Fruit fly (Drosophila melanogaster) whole organism, embryonic: Measurements from ENCODE around the gene Ocrl.

Source experiments
- Antp ChIP-seq: fragments of 200-800 bp; sonication (Bioruptor generic); optimal IDR thresholded peaks from 3 replicates; lab custom pipeline; 2016; ENCODE audit warnings: missing biosample characterization, missing genetic modification characterization
- Atf6 ChIP-seq: fragments of 200-800 bp; sonication (Bioruptor generic); IDR thresholded peaks from 2 replicates; pipeline ENCODE4 v1.3.6; 2022; ENCODE audit warnings: missing biosample characterization, missing genetic modification characterization
- CG11696 ChIP-seq: fragments of 200-800 bp; sonication (Bioruptor generic); IDR thresholded peaks from 2 replicates; pipeline ENCODE4 v1.3.6; 2022; ENCODE audit warnings: missing biosample characterization, missing genetic modification characterization
- CG12659 ChIP-seq: fragments of 200-800 bp; sonication (Bioruptor generic); optimal IDR thresholded peaks from 3 replicates; lab custom pipeline; 2017; ENCODE audit warnings: mild to moderate bottlenecking, missing biosample characterization, missing genetic modification reagents, missing genetic modification characterization
- CG12769 ChIP-seq: fragments of 200-800 bp; sonication (Bioruptor generic); optimal IDR thresholded peaks from 2 replicates; lab custom pipeline; 2019; ENCODE audit warnings: missing biosample characterization, mild to moderate bottlenecking, missing genetic modification characterization, moderate library complexity
- CG14667 ChIP-seq: fragments of 200-800 bp; sonication (Bioruptor generic); IDR thresholded peaks from 2 replicates; pipeline ENCODE4 v1.3.6; 2022; ENCODE audit warnings: missing biosample characterization, missing genetic modification characterization
- CG15696 ChIP-seq: fragments of 200-800 bp; sonication (Bioruptor generic); optimal IDR thresholded peaks from 2 replicates; lab custom pipeline; 2019; ENCODE audit warnings: missing biosample characterization, mild to moderate bottlenecking, missing genetic modification characterization, moderate library complexity
- CG17612 ChIP-seq: fragments of 200-800 bp; sonication (Bioruptor generic); IDR thresholded peaks from 2 replicates; pipeline ENCODE4 v1.3.6; 2022; ENCODE audit warnings: missing biosample characterization, missing genetic modification characterization
- CG17912 ChIP-seq: fragments of 200-800 bp; sonication (Bioruptor generic); optimal IDR thresholded peaks from 2 replicates; lab custom pipeline; 2018; ENCODE audit warnings: missing biosample characterization, mild to moderate bottlenecking, missing genetic modification characterization
- CG1832 ChIP-seq: fragments of 200-800 bp; sonication (Bioruptor generic); optimal IDR thresholded peaks from 2 replicates; lab custom pipeline; 2017; ENCODE audit warnings: missing biosample characterization, mild to moderate bottlenecking, missing genetic modification characterization, inconsistent platforms
- CG18599 ChIP-seq: fragments of 200-800 bp; sonication (Bioruptor generic); optimal IDR thresholded peaks from 3 replicates; lab custom pipeline; 2017; ENCODE audit warnings: missing biosample characterization, missing genetic modification characterization, mild to moderate bottlenecking, moderate library complexity, missing genetic modification reagents
- CG18764 ChIP-seq: fragments of 200-800 bp; sonication (Bioruptor generic); optimal IDR thresholded peaks from 3 replicates; lab custom pipeline; 2016; ENCODE audit warnings: missing biosample characterization, missing genetic modification characterization
- CG2889 ChIP-seq: fragments of 200-800 bp; sonication (Bioruptor generic); IDR thresholded peaks from 3 replicates; pipeline ENCODE4 v1.3.6; 2022; ENCODE audit warnings: missing biosample characterization, missing genetic modification characterization
- CG3065 ChIP-seq: fragments of 200-800 bp; sonication (Bioruptor generic); optimal IDR thresholded peaks from 2 replicates; lab custom pipeline; 2016; ENCODE audit warnings: missing biosample characterization, missing genetic modification characterization
- CG31224 ChIP-seq: fragments of 200-800 bp; sonication (Bioruptor generic); IDR thresholded peaks from 2 replicates; pipeline ENCODE4 v1.3.6; 2022; ENCODE audit warnings: missing biosample characterization, missing genetic modification characterization
- CG3407 ChIP-seq: fragments of 200-800 bp; sonication (Bioruptor generic); optimal IDR thresholded peaks from 2 replicates; lab custom pipeline; 2018; ENCODE audit warnings: missing biosample characterization, mild to moderate bottlenecking, missing genetic modification characterization
- CG6791 ChIP-seq: fragments of 200-800 bp; sonication (Bioruptor generic); IDR thresholded peaks from 3 replicates; pipeline ENCODE4 v1.3.6; 2022; ENCODE audit warnings: missing biosample characterization, missing genetic modification characterization; ENCODE audit not compliant: partially characterized antibody
- CG7786 ChIP-seq: fragments of 200-800 bp; sonication (Bioruptor generic); optimal IDR thresholded peaks from 2 replicates; lab custom pipeline; 2016; ENCODE audit warnings: missing biosample characterization, missing genetic modification characterization
- CG8089 ChIP-seq: fragments of 200-800 bp; sonication (Bioruptor generic); optimal IDR thresholded peaks from 3 replicates; lab custom pipeline; 2016; ENCODE audit warnings: missing biosample characterization, missing genetic modification characterization
- CG8281 ChIP-seq: fragments of 200-800 bp; sonication (Bioruptor generic); optimal IDR thresholded peaks from 2 replicates; lab custom pipeline; 2018; ENCODE audit warnings: missing biosample characterization, mild to moderate bottlenecking, missing genetic modification characterization, moderate library complexity
- CG9817 ChIP-seq: fragments of 200-800 bp; sonication (Bioruptor generic); optimal IDR thresholded peaks from 2 replicates; lab custom pipeline; 2018; ENCODE audit warnings: missing biosample characterization, mild to moderate bottlenecking, missing genetic modification characterization, moderate library complexity
- CHES-1-like ChIP-seq: fragments of 200-800 bp; sonication (Bioruptor generic); optimal IDR thresholded peaks from 2 replicates; lab custom pipeline; 2016; ENCODE audit warnings: missing biosample characterization, missing genetic modification characterization
- Dbx ChIP-seq: fragments of 200-800 bp; sonication (Bioruptor generic); IDR thresholded peaks from 3 replicates; pipeline ENCODE4 v1.3.6; 2022; ENCODE audit warnings: missing biosample characterization, missing genetic modification characterization
- Dek ChIP-seq: fragments of 200-800 bp; sonication (Bioruptor generic); optimal IDR thresholded peaks from 3 replicates; lab custom pipeline; 2019; ENCODE audit warnings: missing biosample characterization, mild to moderate bottlenecking, missing genetic modification characterization, moderate library complexity
- Fer3 ChIP-seq: fragments of 200-800 bp; sonication (Bioruptor generic); optimal IDR thresholded peaks from 2 replicates; lab custom pipeline; 2018; ENCODE audit warnings: missing biosample characterization, mild to moderate bottlenecking, missing genetic modification characterization, moderate library complexity
- Jarid2 ChIP-seq: fragments of 200-800 bp; sonication (Bioruptor generic); optimal IDR thresholded peaks from 3 replicates; lab custom pipeline; 2017; ENCODE audit warnings: mild to moderate bottlenecking, missing biosample characterization, missing genetic modification reagents, missing genetic modification characterization
- Neu2 ChIP-seq: fragments of 200-800 bp; sonication (Bioruptor generic); optimal IDR thresholded peaks from 3 replicates; lab custom pipeline; 2016; ENCODE audit warnings: missing biosample characterization, missing genetic modification characterization, borderline replicate concordance
- Nf-YB ChIP-seq: fragments of 200-800 bp; sonication (Bioruptor generic); optimal IDR thresholded peaks from 3 replicates; lab custom pipeline; 2019; ENCODE audit warnings: missing biosample characterization, mild to moderate bottlenecking, missing genetic modification characterization, moderate library complexity
- Oaz ChIP-seq: fragments of 200-800 bp; sonication (Bioruptor generic); IDR thresholded peaks from 2 replicates; pipeline ENCODE4 v1.3.6; 2022; ENCODE audit warnings: missing biosample characterization, missing genetic modification characterization
- Sox100B ChIP-seq: fragments of 200-800 bp; sonication (Bioruptor generic); optimal IDR thresholded peaks from 3 replicates; lab custom pipeline; 2018; ENCODE audit warnings: missing biosample characterization, mild to moderate bottlenecking, missing genetic modification characterization
- Sox102F ChIP-seq: fragments of 200-800 bp; sonication (Bioruptor generic); optimal IDR thresholded peaks from 2 replicates; lab custom pipeline; 2018; ENCODE audit warnings: missing biosample characterization, mild to moderate bottlenecking, missing genetic modification characterization, moderate library complexity
- bowl ChIP-seq: fragments of 200-800 bp; sonication (Bioruptor generic); IDR thresholded peaks from 2 replicates; pipeline ENCODE4 v1.3.6; 2022; ENCODE audit warnings: missing biosample characterization, missing genetic modification characterization
- br ChIP-seq: fragments of >200 bp; optimal IDR thresholded peaks from 2 replicates; lab custom pipeline; 2017
- btn ChIP-seq: fragments of 200-800 bp; sonication (Bioruptor generic); optimal IDR thresholded peaks from 2 replicates; lab custom pipeline; 2016; ENCODE audit warnings: missing biosample characterization, missing genetic modification characterization
- chn ChIP-seq: fragments of 200-800 bp; sonication (Bioruptor generic); optimal IDR thresholded peaks from 2 replicates; lab custom pipeline; 2016; ENCODE audit warnings: missing biosample characterization, missing genetic modification characterization
- cwo ChIP-seq: fragments of 200-800 bp; sonication (Bioruptor generic); optimal IDR thresholded peaks from 3 replicates; lab custom pipeline; 2017; ENCODE audit warnings: missing biosample characterization, missing genetic modification characterization, mild to moderate bottlenecking, moderate library complexity, missing genetic modification reagents
- emc ChIP-seq: fragments of 200-800 bp; sonication (Bioruptor generic); optimal IDR thresholded peaks from 2 replicates; lab custom pipeline; 2016; ENCODE audit warnings: missing biosample characterization, missing genetic modification characterization
- en ChIP-seq: fragments of 200-800 bp; sonication (Bioruptor generic); optimal IDR thresholded peaks from 2 replicates; lab custom pipeline; 2016; ENCODE audit warnings: missing biosample characterization, missing genetic modification characterization
- fd102C ChIP-seq: fragments of 200-800 bp; sonication (Bioruptor generic); optimal IDR thresholded peaks from 2 replicates; lab custom pipeline; 2018; ENCODE audit warnings: missing biosample characterization, mild to moderate bottlenecking, missing genetic modification characterization, moderate library complexity
- h ChIP-seq: fragments of >200 bp; optimal IDR thresholded peaks from 2 replicates; lab custom pipeline; 2017
- ham ChIP-seq: fragments of 200-800 bp; sonication (Bioruptor generic); IDR thresholded peaks from 2 replicates; pipeline ENCODE4 v1.3.6; 2022; ENCODE audit warnings: missing biosample characterization, missing genetic modification characterization
- hth ChIP-seq: fragments of >200 bp; optimal IDR thresholded peaks from 2 replicates; lab custom pipeline; 2017; ENCODE audit warnings: inconsistent platforms
- ind ChIP-seq: fragments of 200-800 bp; sonication (Bioruptor generic); optimal IDR thresholded peaks from 3 replicates; lab custom pipeline; 2016; ENCODE audit warnings: missing biosample characterization, missing genetic modification characterization
- mld ChIP-seq: fragments of 200-800 bp; sonication (Bioruptor generic); IDR thresholded peaks from 3 replicates; pipeline ENCODE4 v1.3.6; 2022; ENCODE audit warnings: missing biosample characterization, missing genetic modification characterization; ENCODE audit not compliant: partially characterized antibody
- peb ChIP-seq: fragments of 200-800 bp; sonication (Bioruptor generic); IDR thresholded peaks from 2 replicates; pipeline ENCODE4 v1.3.6; 2022; ENCODE audit warnings: missing biosample characterization, missing genetic modification characterization
- seq ChIP-seq: fragments of 200-800 bp; sonication (Bioruptor generic); IDR thresholded peaks from 2 replicates; pipeline ENCODE4 v1.3.6; 2022; ENCODE audit warnings: missing biosample characterization, missing genetic modification characterization
- sqz ChIP-seq: fragments of 200-800 bp; sonication (Bioruptor generic); optimal IDR thresholded peaks from 3 replicates; lab custom pipeline; 2018; ENCODE audit warnings: missing biosample characterization, mild to moderate bottlenecking, missing genetic modification characterization
- ssp ChIP-seq: fragments of 200-800 bp; sonication (Bioruptor generic); IDR thresholded peaks from 2 replicates; pipeline ENCODE4 v1.3.6; 2022; ENCODE audit warnings: missing biosample characterization, missing genetic modification characterization
- wor ChIP-seq: fragments of 200-800 bp; sonication (Bioruptor generic); IDR thresholded peaks from 2 replicates; pipeline ENCODE4 v1.3.6; 2022; ENCODE audit warnings: missing biosample characterization, missing genetic modification characterization

Gene Ocrl

dm6 chrX:1943337-1944244, 20.8 kb downstream of the Ocrl start (continued):
- no peak for TF ChIP-seq CG1832
- 0 out of 2 replicates have a peak, but pooled peaks have one; percentile 17 for TF ChIP-seq CG17612
- TF ChIP-seq sqz: peak; percentile 38
- no peak for TF ChIP-seq CG3065
- TF ChIP-seq CG8089 (GFP tag; lab: Kevin White, UChicago): peak; percentile 49
- peak; percentile 83 for TF ChIP-seq Sox100B (GFP tag; lab: Kevin White, UChicago)
- TF ChIP-seq Dbx (GFP tag; lab: Robert Waterston, UW): 0 out of 3 replicates have a peak, but pooled peaks have one; percentile 30
- peak; percentile 27 for TF ChIP-seq btn (GFP tag; lab: Kevin White, UChicago)
- TF ChIP-seq Dek (tag; lab: Kevin White, UChicago): peak; percentile 68
- TF ChIP-seq Atf6 (GFP tag; lab: Robert Waterston, UW): no peak; the same call in 1 of the 2 replicates
- TF ChIP-seq cwo (GFP tag; lab: Kevin White, UChicago): peak; percentile 50
- peak; percentile 44 for TF ChIP-seq CG3407 (GFP tag; lab: Kevin White, UChicago)
- TF ChIP-seq CG11696 (GFP tag; lab: Robert Waterston, UW): no peak
- peak; percentile 53 for TF ChIP-seq en (GFP tag; lab: Kevin White, UChicago)
- 0 out of 2 replicates have a peak, but pooled peaks have one; percentile 7 for TF ChIP-seq CG31224
- TF ChIP-seq Neu2 (GFP tag; lab: Kevin White, UChicago): peak; percentile 13
- peak; percentile 71 for TF ChIP-seq Nf-YB (GFP tag; lab: Kevin White, UChicago)
- TF ChIP-seq Sox102F: peak; percentile 78
- peak; percentile 63 for TF ChIP-seq CHES-1-like (GFP tag; lab: Kevin White, UChicago)
- TF ChIP-seq seq: no peak
- TF ChIP-seq mld (GFP tag; lab: Robert Waterston, UW): no peak
- peak; percentile 44 for TF ChIP-seq CG15696
- TF ChIP-seq ssp (GFP tag; lab: Robert Waterston, UW): peak; percentile 14; the same call in 1 of the 2 replicates
- TF ChIP-seq fd102C (GFP tag; lab: Kevin White, UChicago): no peak
- TF ChIP-seq ind (GFP tag; lab: Kevin White, UChicago): peak; percentile 65
- peak; percentile 32 for TF ChIP-seq CG8281 (tag; lab: Kevin White, UChicago)
- TF ChIP-seq emc: peak; percentile 36
- peak; percentile 41 for TF ChIP-seq Fer3 (tag; lab: Kevin White, UChicago)
- TF ChIP-seq Oaz (GFP tag; lab: Robert Waterston, UW): no peak
- peak; percentile 36 for TF ChIP-seq CG12659
- no peak for TF ChIP-seq ham (GFP tag; lab: Robert Waterston, UW)
- TF ChIP-seq h (lab: Kevin White, UChicago): no peak
- no peak for TF ChIP-seq CG2889 (GFP tag; lab: Robert Waterston, UW)
- TF ChIP-seq CG7786 (GFP tag; lab: Kevin White, UChicago): peak; percentile 64
- peak; percentile 33 for TF ChIP-seq Jarid2 (GFP tag; lab: Kevin White, UChicago)
- TF ChIP-seq CG12769 (tag; lab: Kevin White, UChicago): peak; percentile 47
- TF ChIP-seq CG14667 (GFP tag; lab: Robert Waterston, UW): peak; percentile 37; the same call in 1 of the 2 replicates
- TF ChIP-seq wor (GFP tag; lab: Robert Waterston, UW): peak; percentile 59
- no peak for TF ChIP-seq peb
- no peak for TF ChIP-seq CG17912 (GFP tag; lab: Kevin White, UChicago)
- TF ChIP-seq CG18599 (GFP tag; lab: Kevin White, UChicago): peak; percentile 74
- TF ChIP-seq CG9817 (tag; lab: Kevin White, UChicago): peak; percentile 57
- TF ChIP-seq br (lab: Kevin White, UChicago): no peak
- TF ChIP-seq CG18764 (GFP tag; lab: Kevin White, UChicago): peak; percentile 9
- TF ChIP-seq CG6791 (GFP tag; lab: Robert Waterston, UW): no peak
- no peak for TF ChIP-seq hth (lab: Kevin White, UChicago)
- peak; percentile 73 for TF ChIP-seq chn (GFP tag; lab: Kevin White, UChicago)
- peak; percentile 46 for TF ChIP-seq Antp (GFP tag; lab: Kevin White, UChicago)
- TF ChIP-seq bowl: no peak
